Worm (Caenorhabditis elegans): ENCODE data around the gene F18E3.12.

Gene F18E3.12

ce11 chrV:7395359-7395758 is 19.4 kb upstream of the F18E3.12 start, which contains the start of gene srx-9:
TSS of gene srx-9 (minus strand) at chrV:7395459.
- TF ChIP-seq nhr-237 (tag; optimal IDR thresholded peaks at IDR 0.05) (no peak), zip-8 (tag; optimal IDR thresholded peaks at IDR 0.05) (peak; percentile 33), cnd-1 (tag; optimal IDR thresholded peaks at IDR 0.05) (no peak)

ce11 chrV:7399202-7399601 is 15.6 kb upstream of the F18E3.12 start, which contains the start of gene gst-41:
TSS of gene gst-41 (minus strand) at chrV:7399302.
- TF ChIP-seq ceh-43 (GFP tag; optimal IDR thresholded peaks at IDR 0.05): no peak
- no peak for TF ChIP-seq bed-3 (GFP tag; optimal IDR thresholded peaks at IDR 0.05)
- TF ChIP-seq hlh-1 (tag; optimal IDR thresholded peaks at IDR 0.05): no peak

- TF ChIP-seq unc-120 (tag; optimal IDR thresholded peaks at IDR 0.05; ENCODE audit: poor library complexity, severe bottlenecking) (no peak), lin-32 (GFP tag; optimal IDR thresholded peaks at IDR 0.05) (no peak), lin-13 (tag; optimal IDR thresholded peaks at IDR 0.05) (no peak), unc-39 (tag; optimal IDR thresholded peaks at IDR 0.05) (no peak), drap-1 (GFP tag; optimal IDR thresholded peaks at IDR 0.05) (no peak), blmp-1 (tag; optimal IDR thresholded peaks at IDR 0.05) (no peak), ztf-11 (tag; optimal IDR thresholded peaks at IDR 0.05) (no peak), ceh-83 (GFP tag; optimal IDR thresholded peaks at IDR 0.05) (no peak), ces-1 (GFP tag; optimal IDR thresholded peaks at IDR 0.05) (no peak), nhr-28 (tag; optimal IDR thresholded peaks at IDR 0.05) (no peak), lsy-2 (tag; optimal IDR thresholded peaks at IDR 0.05) (no peak), ceh-39 (tag; optimal IDR thresholded peaks at IDR 0.05) (no peak), sem-2 (GFP tag; optimal IDR thresholded peaks at IDR 0.05) (no peak), mep-1 (tag; optimal IDR thresholded peaks at IDR 0.05) (no peak), ham-2 (GFP tag; optimal IDR thresholded peaks at IDR 0.05) (no peak), bed-3 (GFP tag; optimal IDR thresholded peaks at IDR 0.05) (no peak)
Observed at ce11 chrV:7400095-7400494, 14.7 kb upstream of the F18E3.12 start, which contains the start of gene cnc-9. TSS of gene cnc-9 (minus strand) at chrV:7400195.

- no peak for TF ChIP-seq nhr-237 (tag; optimal IDR thresholded peaks at IDR 0.05)
- TF ChIP-seq unc-62 (GFP tag; optimal IDR thresholded peaks at IDR 0.05): no peak
- no peak for TF ChIP-seq pha-4 (tag; optimal IDR thresholded peaks at IDR 0.05)
- TF ChIP-seq lsy-2 (tag; optimal IDR thresholded peaks at IDR 0.05): no peak
- TF ChIP-seq ces-1 (GFP tag; optimal IDR thresholded peaks at IDR 0.05): no peak
- TF ChIP-seq flh-1 (GFP tag; optimal IDR thresholded peaks at IDR 0.05): no peak
- no peak for TF ChIP-seq ceh-83 (GFP tag; optimal IDR thresholded peaks at IDR 0.05)
- no peak for TF ChIP-seq nhr-28 (tag; optimal IDR thresholded peaks at IDR 0.05)
- no peak for TF ChIP-seq hlh-1 (tag; optimal IDR thresholded peaks at IDR 0.05)
- no peak for TF ChIP-seq ceh-43 (GFP tag; optimal IDR thresholded peaks at IDR 0.05)
- no peak for TF ChIP-seq snpc-4 (tag; optimal IDR thresholded peaks at IDR 0.05)
- no peak for TF ChIP-seq nhr-2 (tag; optimal IDR thresholded peaks at IDR 0.05)
- TF ChIP-seq ztf-11 (tag; optimal IDR thresholded peaks at IDR 0.05): no peak
- no peak for TF ChIP-seq zip-8 (tag; optimal IDR thresholded peaks at IDR 0.05)
- TF ChIP-seq drap-1 (GFP tag; optimal IDR thresholded peaks at IDR 0.05): no peak
- TF ChIP-seq sptf-1 (tag; optimal IDR thresholded peaks at IDR 0.05): no peak
- no peak for TF ChIP-seq cnd-1 (tag; optimal IDR thresholded peaks at IDR 0.05)
Observed at ce11 chrV:7400588-7400987, 14.2 kb upstream of the F18E3.12 start, which contains the start of gene srx-60. TSS of gene srx-60 (plus strand) at chrV:7400888.

DNA sequence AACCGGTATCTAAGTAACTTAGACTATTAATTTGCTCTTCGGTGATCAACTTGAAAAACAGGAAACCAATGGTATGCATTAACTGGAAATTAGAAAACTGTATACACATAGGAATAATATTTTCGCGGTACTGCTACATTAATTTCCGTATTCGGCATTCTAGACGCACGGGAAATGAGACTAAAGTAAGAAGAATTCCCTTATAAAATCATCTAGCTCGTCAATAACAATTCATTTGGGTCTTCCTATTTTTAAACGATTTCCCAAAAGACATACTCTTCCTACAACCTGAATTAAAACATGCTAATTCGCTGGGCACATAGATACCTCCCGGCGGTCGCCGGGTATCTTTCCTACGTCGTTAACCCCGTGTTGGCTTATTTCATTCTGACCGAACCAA is 12.4 kb upstream of the F18E3.12 start, which contains the start of gene srj-13:
srj-13 (plus strand) TSS at position 301 of the 400 bp plus-strand sequence.
- TF ChIP-seq ceh-83 (GFP tag; optimal IDR thresholded peaks at IDR 0.05) (no peak), nhr-28 (tag; optimal IDR thresholded peaks at IDR 0.05) (no peak), snpc-4 (tag; optimal IDR thresholded peaks at IDR 0.05) (no peak), lsy-2 (tag; optimal IDR thresholded peaks at IDR 0.05) (no peak), elt-1 (tag; optimal IDR thresholded peaks at IDR 0.05; ENCODE audit: borderline replicate concordance, insufficient read depth) (no peak), cnd-1 (tag; optimal IDR thresholded peaks at IDR 0.05) (no peak), unc-39 (tag; optimal IDR thresholded peaks at IDR 0.05) (no peak), drap-1 (GFP tag; optimal IDR thresholded peaks at IDR 0.05) (no peak), lin-13 (tag; optimal IDR thresholded peaks at IDR 0.05) (no peak), unc-62 (GFP tag; optimal IDR thresholded peaks at IDR 0.05) (no peak), sem-2 (GFP tag; optimal IDR thresholded peaks at IDR 0.05) (no peak), blmp-1 (tag; optimal IDR thresholded peaks at IDR 0.05) (no peak), zip-8 (tag; optimal IDR thresholded peaks at IDR 0.05) (no peak), ztf-11 (tag; optimal IDR thresholded peaks at IDR 0.05) (no peak), nhr-12 (tag; optimal IDR thresholded peaks at IDR 0.05) (no peak)

DNA sequence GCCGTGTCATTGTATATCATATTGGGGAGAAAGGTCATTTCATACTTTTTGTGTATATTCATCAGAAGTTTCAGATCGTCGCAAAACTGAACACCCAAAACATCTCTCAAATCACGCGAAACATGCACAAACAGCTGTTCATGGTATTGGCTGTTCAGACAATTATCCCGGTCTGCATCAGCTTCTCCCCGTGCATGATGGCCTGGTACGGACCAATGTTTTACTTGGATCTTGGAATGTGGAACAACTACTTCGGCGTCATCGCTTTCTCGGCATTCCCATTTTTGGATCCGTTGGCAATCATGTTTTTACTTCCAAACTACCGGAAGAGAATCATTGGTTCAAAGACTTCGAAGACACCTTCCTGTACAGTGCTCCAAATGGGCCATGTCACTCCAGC is 11.3 kb upstream of the F18E3.12 start:
- TF ChIP-seq nhr-28 (tag; optimal IDR thresholded peaks at IDR 0.05): no peak
- no peak for TF ChIP-seq mls-2 (tag; optimal IDR thresholded peaks at IDR 0.05)

Measured in whole organism, mixed stage, embryonic.